Fruit fly (Drosophila melanogaster): ENCODE results near the gene Caf1-180.

Gene Caf1-180

DNA sequence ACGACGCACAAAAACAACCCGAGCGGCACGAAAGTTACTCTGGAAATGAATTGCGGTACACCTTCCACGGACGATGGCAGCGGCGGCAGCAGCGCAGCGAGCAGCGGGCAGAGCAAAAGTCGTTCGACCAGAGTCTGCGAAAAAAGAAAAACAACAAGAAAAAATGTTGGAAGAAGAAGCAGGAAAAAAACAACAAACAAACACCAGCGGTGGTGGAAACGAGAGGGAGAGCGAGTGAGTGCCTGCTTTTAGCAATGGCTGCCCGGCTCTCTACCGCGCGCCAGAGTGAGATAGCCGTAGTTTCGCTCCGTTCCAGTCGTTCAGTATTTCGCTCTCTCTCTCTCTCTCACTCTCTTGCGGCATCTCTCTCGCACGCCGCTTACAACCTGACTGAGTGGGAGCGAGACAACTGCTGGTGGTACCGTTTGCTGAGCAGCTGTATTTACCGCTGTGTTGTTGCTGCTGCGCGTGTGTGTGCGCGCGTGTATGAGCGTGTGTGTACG lies 44.6 kb upstream of the Caf1-180 start, which contains the start of gene oc (continued):
- TF ChIP-seq fu2 (GFP tag; optimal IDR thresholded peaks at IDR 0.05) = no peak
- peak; percentile 3 for TF ChIP-seq Sry-δ (GFP tag; optimal IDR thresholded peaks at IDR 0.05)
- no peak for TF ChIP-seq CG12071 (GFP tag; optimal IDR thresholded peaks at IDR 0.05)
- peak; percentile 60; the same call in 1 of the 2 replicates for TF ChIP-seq CG32772 (GFP tag; IDR thresholded peaks at IDR 0.05)
- peak; percentile 93 for TF ChIP-seq HmgD (GFP tag; optimal IDR thresholded peaks at IDR 0.05)
- no peak for TF ChIP-seq CG18476 (GFP tag; optimal IDR thresholded peaks at IDR 0.05)
- TF ChIP-seq Rfx (GFP tag; IDR thresholded peaks at IDR 0.05) = 0 out of 2 replicates have a peak, but pooled peaks have one; percentile 17
- TF ChIP-seq HmgZ (tag; optimal IDR thresholded peaks at IDR 0.05) = peak; percentile 64
- no peak for TF ChIP-seq CG9797 (GFP tag; optimal IDR thresholded peaks at IDR 0.05)
- 0 out of 2 replicates have a peak, but pooled peaks have one; percentile 21 for TF ChIP-seq inv (GFP tag; IDR thresholded peaks at IDR 0.05; ENCODE audit: partially characterized antibody)
- no peak for TF ChIP-seq zfh1 (GFP tag; IDR thresholded peaks at IDR 0.05)
- TF ChIP-seq sqz (GFP tag; optimal IDR thresholded peaks at IDR 0.05) = peak; percentile 91
- peak; percentile 60 for TF ChIP-seq Abd-B (GFP tag; optimal IDR thresholded peaks at IDR 0.05)
- peak; percentile 66 for TF ChIP-seq CG42726 (GFP tag; IDR thresholded peaks at IDR 0.05; ENCODE audit: partially characterized antibody)
- peak; percentile 27 for TF ChIP-seq CG5180 (GFP tag; optimal IDR thresholded peaks at IDR 0.05)
- 0 out of 4 replicates have a peak, but pooled peaks have one; percentile 69 for TF ChIP-seq chinmo (GFP tag; IDR thresholded peaks at IDR 0.05; ENCODE audit: partially characterized antibody)
- TF ChIP-seq ac (GFP tag; optimal IDR thresholded peaks at IDR 0.05) = peak; percentile 90
- TF ChIP-seq CG2202 (tag; optimal IDR thresholded peaks at IDR 0.05) = no peak
- TF ChIP-seq Adf1 (GFP tag; IDR thresholded peaks at IDR 0.05) = peak; percentile 90
- 0 out of 2 replicates have a peak, but pooled peaks have one; percentile 37 for TF ChIP-seq CG32767 (GFP tag; IDR thresholded peaks at IDR 0.05)
- TF ChIP-seq Aef1 (GFP tag; IDR thresholded peaks at IDR 0.05) = peak; percentile 93
- peak; percentile 94 for TF ChIP-seq Hr39 (optimal IDR thresholded peaks at IDR 0.05)
- no peak for TF ChIP-seq shn (GFP tag; optimal IDR thresholded peaks at IDR 0.05)
- TF ChIP-seq CG33557 (GFP tag; optimal IDR thresholded peaks at IDR 0.05) = peak; percentile 7
- TF ChIP-seq btn (GFP tag; optimal IDR thresholded peaks at IDR 0.05) = no peak
- TF ChIP-seq CG3163 (GFP tag; optimal IDR thresholded peaks at IDR 0.05) = peak; percentile 19
- TF ChIP-seq NC2β (GFP tag; optimal IDR thresholded peaks at IDR 0.05) = peak; percentile 1
- peak; percentile 100 for TF ChIP-seq CG8478 (optimal IDR thresholded peaks at IDR 0.05)
- no peak for TF ChIP-seq CG7271 (tag; optimal IDR thresholded peaks at IDR 0.05)
- peak; percentile 1 for TF ChIP-seq mam (GFP tag; optimal IDR thresholded peaks at IDR 0.05)
- peak; percentile 66 for TF ChIP-seq CG12155 (GFP tag; optimal IDR thresholded peaks at IDR 0.05)
- peak; percentile 63 for TF ChIP-seq sd (tag; optimal IDR thresholded peaks at IDR 0.05)
- TF ChIP-seq CG2199 (GFP tag; IDR thresholded peaks at IDR 0.05) = peak; percentile 45; the same call in 1 of the 3 replicates
- TF ChIP-seq CG15601 (tag; optimal IDR thresholded peaks at IDR 0.05) = no peak
- peak; percentile 42; the same call in 1 of the 2 replicates for TF ChIP-seq CG13287 (GFP tag; IDR thresholded peaks at IDR 0.05; ENCODE audit: partially characterized antibody)
- peak; percentile 21; the same call in 1 of the 3 replicates for TF ChIP-seq Opbp (GFP tag; IDR thresholded peaks at IDR 0.05; ENCODE audit: partially characterized antibody)
- peak; percentile 54; the same call in 1 of the 3 replicates for TF ChIP-seq knrl (GFP tag; IDR thresholded peaks at IDR 0.05; ENCODE audit: partially characterized antibody)
- no peak for TF ChIP-seq kay (GFP tag; optimal IDR thresholded peaks at IDR 0.05)
- TF ChIP-seq Nf-YC (tag; optimal IDR thresholded peaks at IDR 0.05) = peak; percentile 99
- no peak for TF ChIP-seq en (GFP tag; optimal IDR thresholded peaks at IDR 0.05)
- TF ChIP-seq CG3847 (GFP tag; IDR thresholded peaks at IDR 0.05) = 0 out of 2 replicates have a peak, but pooled peaks have one; percentile 25
- 0 out of 2 replicates have a peak, but pooled peaks have one; percentile 44 for TF ChIP-seq bbx (GFP tag; IDR thresholded peaks at IDR 0.05; ENCODE audit: partially characterized antibody)
- TF ChIP-seq CG4424 (GFP tag; optimal IDR thresholded peaks at IDR 0.05) = no peak
- peak; percentile 47 for TF ChIP-seq pros (GFP tag; optimal IDR thresholded peaks at IDR 0.05)
- TF ChIP-seq CoRest (tag; optimal IDR thresholded peaks at IDR 0.05) = peak; percentile 84
- peak; percentile 92 for TF ChIP-seq seq (GFP tag; IDR thresholded peaks at IDR 0.05)
- peak; percentile 18; the same call in 1 of the 2 replicates for TF ChIP-seq Oaz (GFP tag; IDR thresholded peaks at IDR 0.05)
- peak; percentile 2 for TF ChIP-seq dmrt11E (tag; optimal IDR thresholded peaks at IDR 0.05)
- no peak for TF ChIP-seq chm (GFP tag; IDR thresholded peaks at IDR 0.05)
- TF ChIP-seq ERR (GFP tag; optimal IDR thresholded peaks at IDR 0.05) = peak; percentile 18
